Worm (Caenorhabditis elegans) whole organism, mixed stage, embryonic: Measurements from ENCODE around the gene math-34.

Experiments used
- blmp-1 ChIP-seq: fragments of 150-350 bp; optimal IDR thresholded peaks from 2 replicates; lab custom pipeline; 2014; ENCODE audit warnings: missing biosample characterization, missing genetic modification characterization
- ceh-43 ChIP-seq: fragments of 200-800 bp; sonication (Bioruptor generic); optimal IDR thresholded peaks from 2 replicates; lab custom pipeline; 2018; ENCODE audit warnings: mild to moderate bottlenecking, missing genetic modification characterization, moderate library complexity, missing compliant biosample characterization
- ces-1 ChIP-seq: fragments of 150-350 bp; optimal IDR thresholded peaks from 2 replicates; lab custom pipeline; 2014; ENCODE audit warnings: missing biosample characterization, missing genetic modification reagents, missing genetic modification characterization
- elt-1 ChIP-seq: sonication (generic microtip); optimal IDR thresholded peaks from 2 replicates; lab custom pipeline; 2017; ENCODE audit warnings: missing genetic modification characterization, mild to moderate bottlenecking, missing compliant biosample characterization, antibody characterized with exemption, moderate library complexity, borderline replicate concordance; ENCODE audit not compliant: insufficient read depth
- ham-2 ChIP-seq: fragments of 200-800 bp; sonication (Bioruptor generic); optimal IDR thresholded peaks from 2 replicates; lab custom pipeline; 2018; ENCODE audit warnings: mild to moderate bottlenecking, missing genetic modification characterization, missing compliant biosample characterization
- lin-13 ChIP-seq: fragments of 150-350 bp; optimal IDR thresholded peaks from 2 replicates; lab custom pipeline; 2014; ENCODE audit warnings: missing biosample characterization, missing genetic modification characterization
- lsy-2 ChIP-seq: fragments of 150-350 bp; optimal IDR thresholded peaks from 2 replicates; lab custom pipeline; 2014; ENCODE audit warnings: missing biosample characterization, missing genetic modification characterization
- mep-1 ChIP-seq: fragments of 150-350 bp; optimal IDR thresholded peaks from 2 replicates; lab custom pipeline; 2017; ENCODE audit warnings: missing biosample characterization, missing genetic modification reagents, missing genetic modification characterization, inconsistent platforms
- nhr-12 ChIP-seq: fragments of 150-350 bp; optimal IDR thresholded peaks from 2 replicates; lab custom pipeline; 2014; ENCODE audit warnings: missing biosample characterization, missing genetic modification characterization
- nhr-237 ChIP-seq: fragments of 150-350 bp; optimal IDR thresholded peaks from 2 replicates; lab custom pipeline; 2014; ENCODE audit warnings: missing biosample characterization, missing genetic modification characterization
- nhr-76 ChIP-seq: sonication (generic microtip); optimal IDR thresholded peaks from 2 replicates; lab custom pipeline; 2017; ENCODE audit warnings: missing biosample characterization, missing genetic modification characterization
- pha-4 ChIP-seq: fragments of 150-350 bp; optimal IDR thresholded peaks from 2 replicates; lab custom pipeline; 2018; ENCODE audit warnings: missing biosample characterization, missing genetic modification reagents, missing genetic modification characterization
- snpc-4 ChIP-seq: fragments of 150-350 bp; optimal IDR thresholded peaks from 2 replicates; lab custom pipeline; 2014; ENCODE audit warnings: missing biosample characterization, missing genetic modification characterization

ce11 chrII:1056844-1057243 lies 28.1 kb downstream of the math-34 start:
- TF ChIP-seq nhr-76 (tag; lab: Kevin White, UChicago) (no peak), snpc-4 (no peak), lin-13 (tag; lab: Kevin White, UChicago) (no peak), nhr-12 (tag; lab: Kevin White, UChicago) (no peak), ces-1 (GFP tag; lab: Kevin White, UChicago) (no peak), mep-1 (tag; lab: Kevin White, UChicago) (no peak), lsy-2 (tag; lab: Kevin White, UChicago) (no peak), nhr-237 (tag; lab: Kevin White, UChicago) (no peak), elt-1 (tag; lab: Kevin White, UChicago) (no peak), ceh-43 (no peak), ham-2 (GFP tag; lab: Kevin White, UChicago) (no peak), blmp-1 (tag; lab: Kevin White, UChicago) (no peak), pha-4 (tag; lab: Kevin White, UChicago) (no peak)
